Fruit fly (Drosophila melanogaster): ENCODE measurements around the gene CG32320.

DNA sequence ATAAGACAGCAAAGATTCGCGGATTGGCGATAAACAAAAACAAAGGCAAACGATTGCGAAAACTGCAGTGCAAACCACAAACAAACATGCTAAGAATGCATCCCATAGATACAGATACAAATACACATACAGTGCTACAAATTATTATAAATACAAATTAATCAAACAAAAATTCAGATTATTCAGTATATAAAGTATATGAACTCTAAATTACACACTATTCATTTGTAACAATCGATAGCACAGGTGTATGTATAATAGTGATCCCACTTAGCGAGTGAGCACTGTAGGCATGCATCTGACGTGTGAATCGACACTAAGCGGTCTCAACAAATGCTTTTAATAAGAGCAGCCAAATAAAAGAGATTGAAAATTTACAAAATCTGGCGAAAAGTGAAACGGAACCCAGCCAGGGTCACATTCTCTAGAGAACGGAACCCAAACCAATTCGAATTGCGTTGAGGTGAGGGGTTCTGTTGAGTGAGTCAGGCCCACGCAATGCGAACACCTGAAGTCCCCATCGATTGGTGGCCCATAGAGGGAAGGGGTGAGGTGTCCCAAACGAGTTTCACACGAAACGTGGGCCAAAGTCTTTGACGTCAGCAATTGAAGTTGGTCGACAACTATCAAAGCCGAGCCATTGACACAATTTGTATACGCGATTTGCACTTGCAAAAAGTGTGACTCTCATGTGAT lies 23.8 kb upstream of the CG32320 start:
- TF ChIP-seq CG8478 (optimal IDR thresholded peaks at IDR 0.05): no peak
- no peak for TF ChIP-seq Dll (optimal IDR thresholded peaks at IDR 0.05)
- no peak for TF ChIP-seq usp (GFP tag; optimal IDR thresholded peaks at IDR 0.05)
- TF ChIP-seq pan (optimal IDR thresholded peaks at IDR 0.05): no peak
- TF ChIP-seq EcR (GFP tag; optimal IDR thresholded peaks at IDR 0.05): no peak
- no peak for TF ChIP-seq psq (optimal IDR thresholded peaks at IDR 0.05)

All from whole organism.